Worm (Caenorhabditis elegans) whole organism, L1 larva: ENCODE measurements around the gene F23H12.10.

ENCODE experiments used
- C04F5.9 ChIP-seq: sonication (generic microtip); optimal IDR thresholded peaks from 2 replicates; lab custom pipeline; 2016; ENCODE audit warnings: missing genetic modification characterization, missing compliant biosample characterization
- blmp-1 ChIP-seq: fragments of 150-350 bp; optimal IDR thresholded peaks from 2 replicates; lab custom pipeline; 2014; ENCODE audit warnings: missing biosample characterization, missing genetic modification characterization
- ceh-63 ChIP-seq: fragments of 200-800 bp; sonication (Bioruptor generic); optimal IDR thresholded peaks from 2 replicates; lab custom pipeline; 2018; ENCODE audit warnings: mild to moderate bottlenecking, missing genetic modification characterization, missing compliant biosample characterization
- ceh-8 ChIP-seq: fragments of 200-800 bp; sonication (Bioruptor generic); optimal IDR thresholded peaks from 2 replicates; lab custom pipeline; 2018; ENCODE audit warnings: mild to moderate bottlenecking, missing genetic modification characterization, moderate library complexity, missing compliant biosample characterization
- ces-1 ChIP-seq: fragments of 150-350 bp; optimal IDR thresholded peaks from 2 replicates; lab custom pipeline; 2014; ENCODE audit warnings: missing biosample characterization, missing genetic modification reagents, missing genetic modification characterization
- dpl-1 ChIP-seq, 3 experiments: fragments of 150-350 bp in 2 of 3; sonication (generic microtip) in 1 of 3; optimal IDR thresholded peaks; 2 replicates each; lab custom pipeline; 2014 to 2017; ENCODE audit warnings: missing biosample characterization in 3 of 3, missing genetic modification characterization in 3 of 3, missing genetic modification reagents in 3 of 3
- efl-1 ChIP-seq, 4 experiments: fragments of 150-350 bp; optimal IDR thresholded peaks in 3 of 4; peaks in 1 of 4; 1 replicate in 1 of 4; 2 replicates in 3 of 4; lab custom pipeline; 2014; ENCODE audit warnings: missing biosample characterization in 2 of 4, missing genetic modification characterization in 2 of 4, missing genetic modification reagents in 2 of 4
- efl-3 ChIP-seq: fragments of 200-800 bp; sonication (Bioruptor generic); optimal IDR thresholded peaks from 2 replicates; lab custom pipeline; 2018; ENCODE audit warnings: mild to moderate bottlenecking, missing genetic modification characterization, missing compliant biosample characterization
- elt-2 ChIP-seq: sonication (generic microtip); optimal IDR thresholded peaks from 2 replicates; lab custom pipeline; 2016; ENCODE audit warnings: missing genetic modification characterization, mild to moderate bottlenecking, inconsistent platforms, missing compliant biosample characterization, missing genetic modification reagents
- ets-5 ChIP-seq: fragments of 200-800 bp; sonication (Bioruptor generic); IDR thresholded peaks from 2 replicates; pipeline ENCODE4 v1.3.6; 2022; ENCODE audit warnings: missing genetic modification characterization, missing compliant biosample characterization
- fkh-10 ChIP-seq: sonication (generic microtip); optimal IDR thresholded peaks from 2 replicates; lab custom pipeline; 2017; ENCODE audit warnings: missing biosample characterization, missing genetic modification reagents, missing genetic modification characterization
- fkh-4 ChIP-seq: sonication (generic microtip); optimal IDR thresholded peaks from 2 replicates; lab custom pipeline; 2016; ENCODE audit warnings: missing compliant biosample characterization, missing genetic modification characterization, borderline replicate concordance
- grh-1 ChIP-seq: fragments of 200-800 bp; sonication (Bioruptor generic); IDR thresholded peaks from 2 replicates; pipeline ENCODE4 v1.3.6; 2022; ENCODE audit warnings: missing genetic modification reagents, missing genetic modification characterization, missing compliant biosample characterization
- hlh-4 ChIP-seq: sonication (generic microtip); optimal IDR thresholded peaks from 2 replicates; lab custom pipeline; 2016; ENCODE audit warnings: mild to moderate bottlenecking, missing genetic modification characterization, missing compliant biosample characterization
- hpl-2 ChIP-seq: fragments of 150-350 bp; optimal IDR thresholded peaks from 2 replicates; lab custom pipeline; 2014; ENCODE audit warnings: missing biosample characterization, missing genetic modification reagents, missing genetic modification characterization
- irx-1 ChIP-seq: sonication (generic microtip); optimal IDR thresholded peaks from 2 replicates; lab custom pipeline; 2016; ENCODE audit warnings: missing genetic modification characterization, missing compliant biosample characterization
- isw-1 ChIP-seq: fragments of 200-800 bp; sonication (Bioruptor generic); IDR thresholded peaks from 2 replicates; pipeline ENCODE4 v1.3.6; 2022; ENCODE audit warnings: missing genetic modification characterization, missing compliant biosample characterization
- lin-13 ChIP-seq: fragments of 150-350 bp; optimal IDR thresholded peaks from 2 replicates; lab custom pipeline; 2014; ENCODE audit warnings: missing biosample characterization, missing genetic modification reagents, missing genetic modification characterization
- lin-14 ChIP-seq: fragments of 200-800 bp; sonication (Bioruptor generic); optimal IDR thresholded peaks from 2 replicates; lab custom pipeline; 2018; ENCODE audit warnings: mild to moderate bottlenecking, missing genetic modification characterization, moderate library complexity, missing compliant biosample characterization
- lin-35 ChIP-seq, 2 experiments: fragments of 150-350 bp; optimal IDR thresholded peaks; 2 replicates each; lab custom pipeline; 2014; ENCODE audit warnings: missing biosample characterization in 2 of 2, missing genetic modification characterization in 2 of 2, missing genetic modification reagents in 2 of 2
- lin-39 ChIP-seq: fragments of 150-350 bp; optimal IDR thresholded peaks from 2 replicates; lab custom pipeline; 2014; ENCODE audit warnings: missing biosample characterization, missing genetic modification reagents, missing genetic modification characterization
- lsy-2 ChIP-seq, 2 experiments: fragments of 150-350 bp; optimal IDR thresholded peaks; 2 replicates each; lab custom pipeline; 2014; ENCODE audit warnings: missing biosample characterization in 2 of 2, missing genetic modification characterization in 2 of 2
- mep-1 ChIP-seq: fragments of 150-350 bp; optimal IDR thresholded peaks from 2 replicates; lab custom pipeline; 2014; ENCODE audit warnings: missing biosample characterization, missing genetic modification characterization
- nhr-11 ChIP-seq: fragments of 150-350 bp; optimal IDR thresholded peaks from 2 replicates; lab custom pipeline; 2014; ENCODE audit warnings: missing biosample characterization, missing genetic modification characterization
- nhr-19 ChIP-seq: fragments of 200-800 bp; sonication (Bioruptor generic); conservative IDR thresholded peaks from 2 replicates; pipeline ENCODE4 v1.3.6; 2022; ENCODE audit warnings: missing genetic modification characterization, missing compliant biosample characterization
- nhr-20 ChIP-seq: sonication (generic microtip); optimal IDR thresholded peaks from 2 replicates; lab custom pipeline; 2016; ENCODE audit warnings: mild to moderate bottlenecking, missing genetic modification characterization, missing compliant biosample characterization
- nhr-28 ChIP-seq: fragments of 150-350 bp; optimal IDR thresholded peaks from 2 replicates; lab custom pipeline; 2014; ENCODE audit warnings: missing biosample characterization, missing genetic modification characterization
- nhr-47 ChIP-seq: sonication (generic microtip); optimal IDR thresholded peaks from 2 replicates; lab custom pipeline; 2016; ENCODE audit warnings: mild to moderate bottlenecking, missing genetic modification characterization, moderate library complexity, missing compliant biosample characterization
- nhr-71 ChIP-seq: sonication (generic microtip); optimal IDR thresholded peaks from 2 replicates; lab custom pipeline; 2016; ENCODE audit warnings: mild to moderate bottlenecking, missing genetic modification characterization, moderate library complexity, missing compliant biosample characterization
- nhr-76 ChIP-seq: sonication (generic microtip); optimal IDR thresholded peaks from 2 replicates; lab custom pipeline; 2017; ENCODE audit warnings: missing biosample characterization, missing genetic modification characterization
- nhr-77 ChIP-seq: fragments of 150-350 bp; optimal IDR thresholded peaks from 2 replicates; lab custom pipeline; 2014; ENCODE audit warnings: missing biosample characterization, missing genetic modification characterization
- nhr-90 ChIP-seq: sonication (generic microtip); optimal IDR thresholded peaks from 2 replicates; lab custom pipeline; 2016; ENCODE audit warnings: mild to moderate bottlenecking, missing genetic modification characterization, missing compliant biosample characterization; ENCODE audit not compliant: poor library complexity
- pqm-1 ChIP-seq: sonication (generic microtip); optimal IDR thresholded peaks from 3 replicates; lab custom pipeline; 2017; ENCODE audit warnings: missing biosample characterization, missing genetic modification characterization
- rnt-1 ChIP-seq: sonication (generic microtip); optimal IDR thresholded peaks from 2 replicates; lab custom pipeline; 2016; ENCODE audit warnings: mild to moderate bottlenecking, missing genetic modification characterization, moderate library complexity, missing compliant biosample characterization
- snpc-4 ChIP-seq: fragments of 150-350 bp; optimal IDR thresholded peaks from 2 replicates; lab custom pipeline; 2014; ENCODE audit warnings: missing biosample characterization, missing genetic modification characterization
- sox-4 ChIP-seq: sonication (generic microtip); optimal IDR thresholded peaks from 2 replicates; lab custom pipeline; 2016; ENCODE audit warnings: missing genetic modification characterization, missing compliant biosample characterization
- sptf-1 ChIP-seq: fragments of 150-350 bp; optimal IDR thresholded peaks from 2 replicates; lab custom pipeline; 2014; ENCODE audit warnings: missing biosample characterization, missing genetic modification characterization
- sup-37 ChIP-seq: fragments of 200-800 bp; sonication (Bioruptor generic); optimal IDR thresholded peaks from 2 replicates; lab custom pipeline; 2018; ENCODE audit warnings: mild to moderate bottlenecking, missing genetic modification characterization, missing compliant biosample characterization
- swsn-7 ChIP-seq: sonication (generic microtip); optimal IDR thresholded peaks from 2 replicates; lab custom pipeline; 2016; ENCODE audit warnings: missing genetic modification characterization, missing compliant biosample characterization
- tlp-1 ChIP-seq: fragments of 150-350 bp; optimal IDR thresholded peaks from 2 replicates; lab custom pipeline; 2014; ENCODE audit warnings: missing biosample characterization, missing genetic modification characterization
- unc-130 ChIP-seq: fragments of 150-350 bp; optimal IDR thresholded peaks from 2 replicates; lab custom pipeline; 2017; ENCODE audit warnings: missing biosample characterization, missing genetic modification characterization, inconsistent platforms
- unc-86 ChIP-seq: sonication (generic microtip); optimal IDR thresholded peaks from 2 replicates; lab custom pipeline; 2016; ENCODE audit warnings: missing genetic modification characterization, missing compliant biosample characterization
- xbp-1 ChIP-seq: sonication (generic microtip); optimal IDR thresholded peaks from 2 replicates; lab custom pipeline; 2016; ENCODE audit warnings: missing genetic modification characterization, missing compliant biosample characterization
- zag-1 ChIP-seq: fragments of 150-350 bp; optimal IDR thresholded peaks from 2 replicates; lab custom pipeline; 2014; ENCODE audit warnings: missing biosample characterization, missing genetic modification characterization
- ztf-4 ChIP-seq: fragments of 150-350 bp; optimal IDR thresholded peaks from 2 replicates; lab custom pipeline; 2014; ENCODE audit warnings: missing biosample characterization, missing genetic modification characterization

F23H12.10 gene

DNA sequence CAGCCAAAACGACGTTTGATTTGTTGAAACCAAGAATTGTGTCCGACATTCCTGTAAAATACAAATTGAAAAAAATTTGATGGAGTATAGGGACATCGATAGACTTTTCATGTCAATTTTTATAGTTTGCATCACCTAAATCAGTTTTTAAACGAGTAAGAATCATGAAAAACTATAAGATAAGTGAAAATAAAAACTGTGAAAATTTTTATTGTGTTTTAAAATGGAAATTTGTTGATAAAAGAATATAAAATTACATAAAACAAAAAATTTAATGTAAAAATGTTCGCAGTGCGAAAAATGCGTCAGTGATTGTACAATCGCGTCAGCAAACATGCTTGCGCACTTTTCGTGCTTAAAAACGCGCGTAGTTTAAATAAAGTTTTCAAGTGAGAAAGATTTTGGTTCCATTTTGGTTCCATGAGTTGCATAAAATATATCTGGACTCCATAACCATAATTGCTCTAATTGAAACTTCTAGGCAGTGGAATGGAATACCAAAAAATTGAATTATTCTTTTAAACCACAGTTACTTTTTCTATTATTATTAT is 30.6 kb downstream of the F23H12.10 start, which contains the start of gene tomm-20 (continued):
- TF ChIP-seq grh-1: peak; percentile 93
- no peak for TF ChIP-seq hlh-4
- peak; percentile 95 for TF ChIP-seq lin-14 (GFP tag; lab: Kevin White, UChicago)
- peak; percentile 44 for TF ChIP-seq efl-3 (GFP tag; lab: Kevin White, UChicago)
- peak; percentile 99 for TF ChIP-seq mep-1 (tag; lab: Kevin White, UChicago)
- peak; percentile 65 for TF ChIP-seq fkh-4 (tag; lab: Kevin White, UChicago)
- TF ChIP-seq nhr-77: peak; percentile 84
- peak; percentile 88 for TF ChIP-seq nhr-11 (tag; lab: Kevin White, UChicago)
- peak; percentile 92 for TF ChIP-seq lin-13 (GFP tag; lab: Kevin White, UChicago)
- TF ChIP-seq nhr-20 (tag; lab: Kevin White, UChicago): peak; percentile 95
- peak; percentile 97 for TF ChIP-seq nhr-47 (tag; lab: Kevin White, UChicago)
- peak; percentile 95 for TF ChIP-seq swsn-7 (tag; lab: Kevin White, UChicago)
- peak; percentile 90 for TF ChIP-seq snpc-4 (tag; lab: Kevin White, UChicago)

DNA sequence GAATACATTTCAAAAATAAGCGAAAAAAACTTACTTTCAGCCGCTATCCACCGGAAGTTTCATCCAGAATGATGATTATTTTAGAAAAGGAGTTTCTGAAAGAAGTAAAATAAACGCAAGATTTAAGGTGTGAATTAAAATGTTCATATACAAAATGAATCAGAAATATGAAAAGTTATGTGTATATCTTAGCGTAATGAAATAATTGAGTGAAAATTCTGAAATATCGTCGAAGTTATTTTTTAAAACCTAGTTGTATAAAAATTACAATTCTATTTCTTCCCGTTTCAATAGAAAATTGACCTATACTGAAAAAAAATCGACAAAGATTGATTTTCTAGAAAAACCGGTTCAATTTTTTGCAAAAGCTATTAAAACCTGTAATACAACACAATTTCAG is 36.2 kb downstream of the F23H12.10 start, which contains the start of gene twk-13:
Gene twk-13, minus strand, starts transcription at position 101 of the 400 bp plus-strand sequence.
- no peak for TF ChIP-seq nhr-76 (tag; lab: Kevin White, UChicago)
- no peak for TF ChIP-seq fkh-4 (tag; lab: Kevin White, UChicago)

DNA sequence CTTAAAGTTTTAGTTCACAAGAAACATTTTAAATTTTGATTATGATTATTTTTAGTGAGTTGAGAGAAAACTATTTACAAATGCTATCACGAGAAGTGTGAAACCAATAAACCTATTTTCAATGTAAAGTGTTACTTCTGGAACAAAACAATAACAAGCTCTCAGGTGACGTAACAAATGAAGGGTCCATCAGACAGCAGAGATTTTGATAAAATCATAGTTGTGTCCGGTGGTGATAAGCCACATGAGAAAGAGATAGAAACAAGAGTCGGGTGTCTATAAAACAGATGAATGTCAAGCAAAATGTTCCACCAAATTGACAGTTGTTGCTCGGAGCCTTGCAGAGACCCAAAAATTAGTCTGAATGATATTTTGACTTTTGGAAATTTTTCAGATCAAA is 39.7 kb downstream of the F23H12.10 start:
- TF ChIP-seq ces-1 (GFP tag; lab: Kevin White, UChicago) (no peak), unc-130 (peak; percentile 2), lsy-2 (tag; optimal IDR thresholded peaks at IDR 0.05; lab: Kevin White, UChicago) (peak in 1 of 2 experiments; percentile 23), hlh-4 (no peak), irx-1 (no peak), zag-1 (tag; lab: Kevin White, UChicago) (no peak), blmp-1 (tag; lab: Kevin White, UChicago) (no peak), sup-37 (GFP tag; lab: Kevin White, UChicago) (no peak), rnt-1 (tag; lab: Kevin White, UChicago) (peak; percentile 61), sox-4 (tag; lab: Kevin White, UChicago) (no peak), unc-86 (no peak), pqm-1 (tag; lab: Kevin White, UChicago) (no peak), isw-1 (GFP tag; lab: Robert Waterston, UW) (no peak), lin-14 (GFP tag; lab: Kevin White, UChicago) (peak; percentile 62), fkh-10 (GFP tag; lab: Kevin White, UChicago) (no peak), nhr-19 (GFP tag; lab: Robert Waterston, UW) (0 out of 2 replicates have a peak, but pooled peaks have one; percentile 13), elt-2 (no peak), ets-5 (GFP tag; lab: Robert Waterston, UW) (no peak), nhr-11 (tag; lab: Kevin White, UChicago) (no peak), nhr-28 (tag; lab: Kevin White, UChicago) (no peak), efl-1 (optimal IDR thresholded peaks at IDR 0.05; lab: Kevin White, UChicago) (no peak), efl-1 (GFP tag; optimal IDR thresholded peaks at IDR 0.05 in 1 of 2; lab: Kevin White, UChicago) (no peak), dpl-1 (GFP tag; optimal IDR thresholded peaks at IDR 0.05; lab: Kevin White, UChicago) (no peak), nhr-71 (tag; lab: Kevin White, UChicago) (peak; percentile 57), hpl-2 (GFP tag; lab: Kevin White, UChicago) (no peak), ceh-8 (no peak)

DNA sequence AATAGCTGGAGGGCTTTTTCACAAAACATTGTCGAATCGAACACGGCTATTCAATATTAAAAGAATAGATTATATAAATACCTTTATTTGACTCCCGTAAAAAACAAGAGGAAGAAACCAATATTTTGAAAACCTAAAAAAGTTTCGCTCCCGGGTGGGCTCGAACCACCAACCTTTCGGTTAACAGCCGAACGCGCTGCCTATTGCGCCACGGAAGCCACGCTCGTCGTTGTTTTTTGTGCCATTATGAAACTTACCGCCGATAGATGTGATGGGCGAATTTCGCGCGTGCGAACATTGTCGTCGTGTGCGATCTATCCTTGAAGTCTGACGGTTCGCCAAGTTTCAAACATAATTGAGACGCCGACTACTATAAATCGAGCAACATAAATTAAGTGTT is 42.2 kb downstream of the F23H12.10 start:
- TF ChIP-seq tlp-1 (tag; lab: Kevin White, UChicago): no peak
- no peak for TF ChIP-seq xbp-1
- TF ChIP-seq unc-130: no peak
- TF ChIP-seq grh-1: no peak
- TF ChIP-seq ztf-4 (tag; lab: Kevin White, UChicago): no peak
- no peak for TF ChIP-seq nhr-77
- peak; percentile 50 for TF ChIP-seq rnt-1 (tag; lab: Kevin White, UChicago)
- no peak for TF ChIP-seq C04F5.9
- peak; percentile 30 to 45 for TF ChIP-seq lin-35 (GFP tag; optimal IDR thresholded peaks at IDR 0.05; lab: Kevin White, UChicago)
- TF ChIP-seq lin-39 (tag; lab: Kevin White, UChicago): no peak
- peak; percentile 20 for TF ChIP-seq lin-14 (GFP tag; lab: Kevin White, UChicago)
- TF ChIP-seq ets-5 (GFP tag; lab: Robert Waterston, UW): no peak
- TF ChIP-seq mep-1 (tag; lab: Kevin White, UChicago): no peak
- peak in 2 of 3 experiments; percentile 22 to 32 for TF ChIP-seq dpl-1 (GFP tag; optimal IDR thresholded peaks at IDR 0.05; lab: Kevin White, UChicago)
- no peak for TF ChIP-seq lin-13 (GFP tag; lab: Kevin White, UChicago)
- peak; percentile 29 for TF ChIP-seq nhr-90 (tag; lab: Kevin White, UChicago)
- TF ChIP-seq ceh-63 (GFP tag; lab: Kevin White, UChicago): no peak
- TF ChIP-seq nhr-19 (GFP tag; lab: Robert Waterston, UW): peak; percentile 38; the same call in 1 of the 2 replicates
- TF ChIP-seq sptf-1 (tag; lab: Kevin White, UChicago): no peak
- peak in 1 of 2 experiments; percentile 43 for TF ChIP-seq efl-1 (optimal IDR thresholded peaks at IDR 0.05; lab: Kevin White, UChicago)
- TF ChIP-seq efl-1 (GFP tag; optimal IDR thresholded peaks at IDR 0.05 in 1 of 2; lab: Kevin White, UChicago): peak; percentile 29 to 94
